Worm (Caenorhabditis elegans) whole organism, L1 larva: ENCODE measurements around the gene hipr-1.
A peak's percentile ranks its signal among the peaks of the same experiment; 100 is the strongest.

ENCODE experiments used
- F16B12.6 ChIP-seq: fragments of 150-350 bp; optimal IDR thresholded peaks from 2 replicates; lab custom pipeline; 2014; ENCODE audit warnings: missing biosample characterization, missing genetic modification characterization
- Y116A8C.19 ChIP-seq: sonication (generic microtip); optimal IDR thresholded peaks from 2 replicates; lab custom pipeline; 2016; ENCODE audit warnings: missing compliant biosample characterization, missing genetic modification characterization, borderline replicate concordance
- aha-1 ChIP-seq: fragments of 150-350 bp; optimal IDR thresholded peaks from 2 replicates; lab custom pipeline; 2014; ENCODE audit warnings: missing biosample characterization, missing genetic modification characterization
- alr-1 ChIP-seq: fragments of 200-800 bp; sonication (Bioruptor generic); optimal IDR thresholded peaks from 2 replicates; lab custom pipeline; 2018; ENCODE audit warnings: borderline replicate concordance, mild to moderate bottlenecking, missing genetic modification characterization, missing compliant biosample characterization
- aly-2 ChIP-seq: fragments of 150-350 bp; optimal IDR thresholded peaks from 2 replicates; lab custom pipeline; 2014; ENCODE audit warnings: missing biosample characterization, missing genetic modification characterization
- ama-1 ChIP-seq: fragments of 150-350 bp; optimal IDR thresholded peaks from 2 replicates; lab custom pipeline; 2014
- ceh-63 ChIP-seq: fragments of 200-800 bp; sonication (Bioruptor generic); optimal IDR thresholded peaks from 2 replicates; lab custom pipeline; 2018; ENCODE audit warnings: mild to moderate bottlenecking, missing genetic modification characterization, missing compliant biosample characterization
- ceh-8 ChIP-seq: fragments of 200-800 bp; sonication (Bioruptor generic); optimal IDR thresholded peaks from 2 replicates; lab custom pipeline; 2018; ENCODE audit warnings: mild to moderate bottlenecking, missing genetic modification characterization, moderate library complexity, missing compliant biosample characterization
- ceh-82 ChIP-seq, 3 experiments: fragments of 150-350 bp in 1 of 3; sonication (generic microtip) in 2 of 3; optimal IDR thresholded peaks; 2 replicates each; lab custom pipeline; 2014 to 2017; ENCODE audit warnings: missing biosample characterization in 3 of 3, missing genetic modification characterization in 3 of 3
- ceh-88 ChIP-seq: fragments of 200-800 bp; sonication (Bioruptor generic); IDR thresholded peaks from 2 replicates; pipeline ENCODE4 v1.3.6; 2022; ENCODE audit warnings: missing genetic modification characterization, missing compliant biosample characterization
- ces-1 ChIP-seq: fragments of 150-350 bp; optimal IDR thresholded peaks from 2 replicates; lab custom pipeline; 2014; ENCODE audit warnings: missing biosample characterization, missing genetic modification reagents, missing genetic modification characterization
- dpl-1 ChIP-seq, 3 experiments: fragments of 150-350 bp in 2 of 3; sonication (generic microtip) in 1 of 3; optimal IDR thresholded peaks; 2 replicates each; lab custom pipeline; 2014 to 2017; ENCODE audit warnings: missing biosample characterization in 3 of 3, missing genetic modification characterization in 3 of 3, missing genetic modification reagents in 3 of 3
- dsc-1 ChIP-seq: sonication (generic microtip); optimal IDR thresholded peaks from 2 replicates; lab custom pipeline; 2016; ENCODE audit warnings: mild to moderate bottlenecking, missing genetic modification characterization, missing compliant biosample characterization
- efl-1 ChIP-seq, 4 experiments: fragments of 150-350 bp; optimal IDR thresholded peaks in 3 of 4; peaks in 1 of 4; 1 replicate in 1 of 4; 2 replicates in 3 of 4; lab custom pipeline; 2014; ENCODE audit warnings: missing biosample characterization in 2 of 4, missing genetic modification characterization in 2 of 4, missing genetic modification reagents in 2 of 4
- efl-3 ChIP-seq: fragments of 200-800 bp; sonication (Bioruptor generic); optimal IDR thresholded peaks from 2 replicates; lab custom pipeline; 2018; ENCODE audit warnings: mild to moderate bottlenecking, missing genetic modification characterization, missing compliant biosample characterization
- egl-13 ChIP-seq: sonication (generic microtip); optimal IDR thresholded peaks from 2 replicates; lab custom pipeline; 2016; ENCODE audit warnings: missing genotype, missing genetic modification reagents, missing genetic modification characterization, missing compliant biosample characterization
- elt-3 ChIP-seq, 6 experiments: fragments of 150-350 bp in 1 of 6; sonication (generic microtip); optimal IDR thresholded peaks; 2 replicates each; lab custom pipeline; 2017 to 2018; ENCODE audit warnings: missing biosample characterization in 6 of 6, missing genetic modification characterization in 6 of 6, inconsistent platforms in 1 of 6
- ets-5 ChIP-seq: fragments of 200-800 bp; sonication (Bioruptor generic); IDR thresholded peaks from 2 replicates; pipeline ENCODE4 v1.3.6; 2022; ENCODE audit warnings: missing genetic modification characterization, missing compliant biosample characterization
- fkh-4 ChIP-seq: sonication (generic microtip); optimal IDR thresholded peaks from 2 replicates; lab custom pipeline; 2016; ENCODE audit warnings: missing compliant biosample characterization, missing genetic modification characterization, borderline replicate concordance
- fkh-8 ChIP-seq: sonication (generic microtip); optimal IDR thresholded peaks from 2 replicates; lab custom pipeline; 2016; ENCODE audit warnings: mild to moderate bottlenecking, missing genetic modification characterization, missing compliant biosample characterization
- fos-1 ChIP-seq: fragments of 150-350 bp; optimal IDR thresholded peaks from 2 replicates; lab custom pipeline; 2014; ENCODE audit warnings: missing biosample characterization, missing genetic modification characterization
- hpl-2 ChIP-seq: fragments of 150-350 bp; optimal IDR thresholded peaks from 2 replicates; lab custom pipeline; 2014; ENCODE audit warnings: missing biosample characterization, missing genetic modification reagents, missing genetic modification characterization
- isw-1 ChIP-seq: fragments of 200-800 bp; sonication (Bioruptor generic); IDR thresholded peaks from 2 replicates; pipeline ENCODE4 v1.3.6; 2022; ENCODE audit warnings: missing genetic modification characterization, missing compliant biosample characterization
- jun-1 ChIP-seq: fragments of 150-350 bp; optimal IDR thresholded peaks from 2 replicates; lab custom pipeline; 2014; ENCODE audit warnings: missing biosample characterization, missing genetic modification reagents, missing genetic modification characterization
- lin-13 ChIP-seq: fragments of 150-350 bp; optimal IDR thresholded peaks from 2 replicates; lab custom pipeline; 2014; ENCODE audit warnings: missing biosample characterization, missing genetic modification reagents, missing genetic modification characterization
- lin-14 ChIP-seq: fragments of 200-800 bp; sonication (Bioruptor generic); optimal IDR thresholded peaks from 2 replicates; lab custom pipeline; 2018; ENCODE audit warnings: mild to moderate bottlenecking, missing genetic modification characterization, moderate library complexity, missing compliant biosample characterization
- lir-3 ChIP-seq: sonication (generic microtip); optimal IDR thresholded peaks from 2 replicates; lab custom pipeline; 2016; ENCODE audit warnings: mild to moderate bottlenecking, missing genetic modification characterization, moderate library complexity, missing compliant biosample characterization; ENCODE audit not compliant: poor library complexity
- lsy-2 ChIP-seq, 2 experiments: fragments of 150-350 bp; optimal IDR thresholded peaks; 2 replicates each; lab custom pipeline; 2014; ENCODE audit warnings: missing biosample characterization in 2 of 2, missing genetic modification characterization in 2 of 2
- mef-2 ChIP-seq: fragments of 150-350 bp; optimal IDR thresholded peaks from 2 replicates; lab custom pipeline; 2014; ENCODE audit warnings: missing biosample characterization, missing genetic modification characterization
- mep-1 ChIP-seq: fragments of 150-350 bp; optimal IDR thresholded peaks from 2 replicates; lab custom pipeline; 2014; ENCODE audit warnings: missing biosample characterization, missing genetic modification characterization
- nhr-11 ChIP-seq: fragments of 150-350 bp; optimal IDR thresholded peaks from 2 replicates; lab custom pipeline; 2014; ENCODE audit warnings: missing biosample characterization, missing genetic modification characterization
- nhr-12 ChIP-seq: sonication (generic microtip); optimal IDR thresholded peaks from 2 replicates; lab custom pipeline; 2017; ENCODE audit warnings: missing biosample characterization, missing genetic modification characterization
- nhr-20 ChIP-seq: sonication (generic microtip); optimal IDR thresholded peaks from 2 replicates; lab custom pipeline; 2016; ENCODE audit warnings: mild to moderate bottlenecking, missing genetic modification characterization, missing compliant biosample characterization
- nhr-237 ChIP-seq: fragments of 150-350 bp; optimal IDR thresholded peaks from 2 replicates; lab custom pipeline; 2014; ENCODE audit warnings: missing biosample characterization, missing genetic modification characterization
- pqm-1 ChIP-seq: sonication (generic microtip); optimal IDR thresholded peaks from 3 replicates; lab custom pipeline; 2017; ENCODE audit warnings: missing biosample characterization, missing genetic modification characterization
- snpc-4 ChIP-seq: fragments of 150-350 bp; optimal IDR thresholded peaks from 2 replicates; lab custom pipeline; 2014; ENCODE audit warnings: missing biosample characterization, missing genetic modification characterization
- snu-23 ChIP-seq: sonication (generic microtip); optimal IDR thresholded peaks from 2 replicates; lab custom pipeline; 2016; ENCODE audit warnings: missing genetic modification characterization, missing compliant biosample characterization
- sox-4 ChIP-seq: sonication (generic microtip); optimal IDR thresholded peaks from 2 replicates; lab custom pipeline; 2016; ENCODE audit warnings: missing genetic modification characterization, missing compliant biosample characterization
- sptf-1 ChIP-seq: fragments of 150-350 bp; optimal IDR thresholded peaks from 2 replicates; lab custom pipeline; 2014; ENCODE audit warnings: missing biosample characterization, missing genetic modification characterization
- sup-37 ChIP-seq: fragments of 200-800 bp; sonication (Bioruptor generic); optimal IDR thresholded peaks from 2 replicates; lab custom pipeline; 2018; ENCODE audit warnings: mild to moderate bottlenecking, missing genetic modification characterization, missing compliant biosample characterization
- tbx-2 ChIP-seq: sonication (generic microtip); optimal IDR thresholded peaks from 2 replicates; lab custom pipeline; 2016; ENCODE audit warnings: missing genetic modification characterization, missing compliant biosample characterization
- unc-130 ChIP-seq: fragments of 150-350 bp; optimal IDR thresholded peaks from 2 replicates; lab custom pipeline; 2017; ENCODE audit warnings: missing biosample characterization, missing genetic modification characterization, inconsistent platforms
- unc-30 ChIP-seq: sonication (generic microtip); optimal IDR thresholded peaks from 2 replicates; lab custom pipeline; 2017; ENCODE audit warnings: missing biosample characterization, missing genetic modification characterization
- vab-15 ChIP-seq: sonication (generic microtip); optimal IDR thresholded peaks from 2 replicates; lab custom pipeline; 2017; ENCODE audit warnings: missing genotype, mild to moderate bottlenecking, missing genetic modification characterization, missing compliant biosample characterization
- xbp-1 ChIP-seq: sonication (generic microtip); optimal IDR thresholded peaks from 2 replicates; lab custom pipeline; 2016; ENCODE audit warnings: missing genetic modification characterization, missing compliant biosample characterization
- zag-1 ChIP-seq: fragments of 150-350 bp; optimal IDR thresholded peaks from 2 replicates; lab custom pipeline; 2014; ENCODE audit warnings: missing biosample characterization, missing genetic modification characterization
- ztf-11 ChIP-seq, 2 experiments: sonication (generic microtip); optimal IDR thresholded peaks; 2 replicates each; lab custom pipeline; 2016 to 2017; ENCODE audit warnings: missing genetic modification characterization in 2 of 2, missing biosample characterization in 1 of 2, missing compliant biosample characterization in 1 of 2
- ztf-4 ChIP-seq: fragments of 150-350 bp; optimal IDR thresholded peaks from 2 replicates; lab custom pipeline; 2014; ENCODE audit warnings: missing biosample characterization, missing genetic modification characterization

The hipr-1 gene

ce11 chrIII:8719769-8720252, at the start of gene hipr-1:
TSS of gene hipr-1 (plus strand) at chrIII:8720202.
- TF ChIP-seq efl-1 (optimal IDR thresholded peaks at IDR 0.05; lab: Kevin White, UChicago) (no peak), efl-1 (GFP tag; optimal IDR thresholded peaks at IDR 0.05 in 1 of 2; lab: Kevin White, UChicago) (peak in 1 of 2 experiments; percentile 88), jun-1 (tag; lab: Kevin White, UChicago) (no peak), nhr-20 (tag; lab: Kevin White, UChicago) (no peak)

- no peak for TF ChIP-seq mep-1
- TF ChIP-seq ceh-8 (GFP tag; lab: Kevin White, UChicago) = no peak
- no peak for TF ChIP-seq ztf-11 (tag; optimal IDR thresholded peaks at IDR 0.05; lab: Kevin White, UChicago)
- TF ChIP-seq tbx-2 = no peak
- no peak for TF ChIP-seq fkh-8 (tag; lab: Kevin White, UChicago)
- TF ChIP-seq lin-13 (GFP tag; lab: Kevin White, UChicago) = no peak
- TF ChIP-seq egl-13 (tag; lab: Kevin White, UChicago) = no peak
- no peak for TF ChIP-seq dpl-1 (GFP tag; optimal IDR thresholded peaks at IDR 0.05; lab: Kevin White, UChicago)
- TF ChIP-seq ets-5 = no peak
- no peak for TF ChIP-seq lir-3 (tag; lab: Kevin White, UChicago)
- TF ChIP-seq ama-1 = no peak
- no peak for TF ChIP-seq Y116A8C.19
- TF ChIP-seq zag-1 = no peak
- no peak for TF ChIP-seq elt-3 (tag; optimal IDR thresholded peaks at IDR 0.05; lab: Kevin White, UChicago)
- TF ChIP-seq snpc-4 (tag; lab: Kevin White, UChicago) = no peak
- TF ChIP-seq pqm-1 (tag; lab: Kevin White, UChicago) = no peak
Measured at ce11 chrIII:8674980-8675485, 45.0 kb upstream of the hipr-1 start, which contains the start of gene pgl-2. TSS of gene pgl-2 (minus strand) at chrIII:8675435.

DNA sequence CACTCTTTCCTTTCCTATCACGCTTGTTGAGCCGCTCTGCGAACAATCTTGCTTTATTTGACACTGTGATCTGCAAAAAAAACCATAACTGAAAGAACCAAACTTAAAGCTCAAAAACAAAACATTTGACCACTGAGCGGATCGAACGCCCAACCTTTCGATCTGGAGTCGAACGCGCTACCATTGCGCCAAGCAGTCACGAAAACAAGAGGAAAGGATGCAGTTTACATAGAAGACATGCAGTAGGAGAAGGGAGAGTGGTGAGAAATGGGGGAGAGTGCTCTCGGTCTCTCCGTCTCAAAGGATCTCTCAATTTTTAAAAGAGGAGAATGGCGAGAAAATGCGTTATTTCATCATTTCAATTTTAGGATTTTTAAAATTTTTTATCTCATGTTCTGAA, 41.6 kb upstream of the hipr-1 start:
- TF ChIP-seq ztf-4 (tag; lab: Kevin White, UChicago) = peak; percentile 29
- no peak for TF ChIP-seq aha-1 (tag; lab: Kevin White, UChicago)
- no peak for TF ChIP-seq nhr-12 (tag; lab: Kevin White, UChicago)
- no peak for TF ChIP-seq efl-3 (GFP tag; lab: Kevin White, UChicago)
- TF ChIP-seq nhr-20 (tag; lab: Kevin White, UChicago) = peak; percentile 68
- peak; percentile 23 to 75 (median 51) for TF ChIP-seq ceh-82 (tag; optimal IDR thresholded peaks at IDR 0.05; lab: Kevin White, UChicago)
- TF ChIP-seq lin-13 (GFP tag; lab: Kevin White, UChicago) = peak; percentile 42
- peak; percentile 40 for TF ChIP-seq F16B12.6 (tag; lab: Kevin White, UChicago)
- TF ChIP-seq dsc-1 (tag; lab: Kevin White, UChicago) = peak; percentile 75
- no peak for TF ChIP-seq nhr-237 (tag; lab: Kevin White, UChicago)
- TF ChIP-seq lin-14 (GFP tag; lab: Kevin White, UChicago) = peak; percentile 73
- TF ChIP-seq xbp-1 (tag; lab: Kevin White, UChicago) = peak; percentile 63
- peak in 1 of 2 experiments; percentile 53 for TF ChIP-seq ztf-11 (tag; optimal IDR thresholded peaks at IDR 0.05; lab: Kevin White, UChicago)
- TF ChIP-seq dpl-1 (GFP tag; optimal IDR thresholded peaks at IDR 0.05; lab: Kevin White, UChicago) = peak; percentile 26 to 49 (median 49)
- no peak for TF ChIP-seq fkh-4 (tag; lab: Kevin White, UChicago)
- TF ChIP-seq ceh-8 (GFP tag; lab: Kevin White, UChicago) = peak; percentile 54
- TF ChIP-seq vab-15 (tag; lab: Kevin White, UChicago) = no peak
- TF ChIP-seq lsy-2 (tag; optimal IDR thresholded peaks at IDR 0.05; lab: Kevin White, UChicago) = peak; percentile 58 to 73
- TF ChIP-seq hpl-2 (GFP tag; lab: Kevin White, UChicago) = no peak
- no peak for TF ChIP-seq sptf-1 (tag; lab: Kevin White, UChicago)
- TF ChIP-seq snu-23 (GFP tag; lab: Kevin White, UChicago) = peak; percentile 85
- 0 out of 2 replicates have a peak, but pooled peaks have one; percentile 19 for TF ChIP-seq ceh-88 (GFP tag; lab: Robert Waterston, UW)
- TF ChIP-seq fkh-8 (tag; lab: Kevin White, UChicago) = peak; percentile 61
- no peak for TF ChIP-seq nhr-11 (tag; lab: Kevin White, UChicago)
- peak; percentile 3 for TF ChIP-seq ceh-63 (GFP tag; lab: Kevin White, UChicago)
- no peak for TF ChIP-seq mef-2 (tag; lab: Kevin White, UChicago)
- no peak for TF ChIP-seq unc-130 (tag; lab: Kevin White, UChicago)
- peak; percentile 24 for TF ChIP-seq fos-1 (tag; lab: Kevin White, UChicago)
- peak in 1 of 6 experiments; percentile 43 for TF ChIP-seq elt-3 (tag; optimal IDR thresholded peaks at IDR 0.05; lab: Kevin White, UChicago)
- no peak for TF ChIP-seq alr-1 (tag; lab: Kevin White, UChicago)
- TF ChIP-seq ces-1 = no peak
- no peak for TF ChIP-seq unc-30
- no peak for TF ChIP-seq sup-37 (GFP tag; lab: Kevin White, UChicago)
- TF ChIP-seq isw-1 (GFP tag; lab: Robert Waterston, UW) = peak; percentile 24; the same call in 1 of the 2 replicates
- no peak for TF ChIP-seq sox-4
- TF ChIP-seq aly-2 (tag; lab: Kevin White, UChicago) = peak; percentile 70
